ENCODE assay signal across 5 worm cellular contexts in the genomic region with DNA sequence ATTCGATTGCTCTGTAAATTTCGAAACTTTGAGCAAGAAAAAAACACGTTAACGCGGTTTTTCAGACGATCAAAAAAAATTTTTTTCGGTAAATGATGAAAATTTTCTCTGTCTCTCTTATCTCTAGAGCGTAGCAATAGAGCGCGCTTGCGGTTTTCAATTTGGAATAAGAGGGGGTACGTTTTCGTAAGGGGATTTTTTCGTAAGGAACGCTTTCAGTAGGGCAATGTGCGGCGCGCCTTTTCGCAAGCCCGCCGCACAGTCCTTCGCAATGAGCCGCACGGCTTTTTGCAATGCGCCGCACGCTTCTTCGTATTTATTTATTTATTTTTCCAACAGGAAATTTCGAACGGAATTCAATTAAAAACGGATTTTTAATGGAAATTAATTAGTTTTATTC.
TF ChIP-seq lines count a peak whose summit lies in the region.
"Not testable (repeated sequence)": the region's sequence is repeated elsewhere in the genome, so short reads cannot be mapped to it uniquely, and the experiment has no call there.

TSS of gene F44E7.4 (minus strand) at position 13 of the 400 bp plus-strand sequence.

TF ChIP-seq in whole organism, L1 larva, 84 proteins besides CTCF, POLR2A, EP300 and RAD21 (continues in another document):
- TF ChIP-seq lin-13 (GFP tag; optimal IDR thresholded peaks at IDR 0.05; lab: Kevin White, UChicago), result peak; percentile 50
- peak; percentile 31 for TF ChIP-seq lin-15B (tag; optimal IDR thresholded peaks at IDR 0.05; lab: Kevin White, UChicago)
- peak; percentile 37 to 73 for TF ChIP-seq lsy-2 (tag; optimal IDR thresholded peaks at IDR 0.05; lab: Kevin White, UChicago)
- TF ChIP-seq rnt-1 (tag; optimal IDR thresholded peaks at IDR 0.05; lab: Kevin White, UChicago), result peak; percentile 61
- TF ChIP-seq tbx-2 (tag; optimal IDR thresholded peaks at IDR 0.05; lab: Kevin White, UChicago), result peak; percentile 37
- TF ChIP-seq dpl-1 (GFP tag; optimal IDR thresholded peaks at IDR 0.05; lab: Kevin White, UChicago), result peak in 2 of 3 experiments; percentile 31 to 44
- peak; percentile 71 for TF ChIP-seq lin-14 (GFP tag; optimal IDR thresholded peaks at IDR 0.05; lab: Kevin White, UChicago)
- TF ChIP-seq nhr-47 (tag; optimal IDR thresholded peaks at IDR 0.05; lab: Kevin White, UChicago), result peak; percentile 63
- TF ChIP-seq fkh-8 (tag; optimal IDR thresholded peaks at IDR 0.05; lab: Kevin White, UChicago), result peak; percentile 27
- peak; percentile 87 for TF ChIP-seq ceh-88 (GFP tag; IDR thresholded peaks at IDR 0.05; lab: Robert Waterston, UW)
- TF ChIP-seq grh-1 (GFP tag; IDR thresholded peaks at IDR 0.05; lab: Robert Waterston, UW), result peak; percentile 85
- TF ChIP-seq jun-1 (tag; optimal IDR thresholded peaks at IDR 0.05; lab: Kevin White, UChicago), result peak; percentile 6
- TF ChIP-seq blmp-1 (tag; optimal IDR thresholded peaks at IDR 0.05; lab: Kevin White, UChicago), result peak; percentile 32
- peak in 2 of 3 experiments; percentile 28 to 71 for TF ChIP-seq ceh-82 (tag; optimal IDR thresholded peaks at IDR 0.05; lab: Kevin White, UChicago)
- TF ChIP-seq nhr-19 (GFP tag; conservative IDR thresholded peaks at IDR 0.05; lab: Robert Waterston, UW), result peak; percentile 96
- TF ChIP-seq nhr-85 (tag; lab: Kevin White, UChicago), result peak; percentile 65
- TF ChIP-seq nhr-71 (tag; optimal IDR thresholded peaks at IDR 0.05; lab: Kevin White, UChicago), result peak; percentile 69

TF ChIP-seq in whole organism, L3 larva, 47 proteins besides CTCF, POLR2A, EP300 and RAD21:
- TF ChIP-seq snpc-4 (tag; optimal IDR thresholded peaks at IDR 0.05; lab: Kevin White, UChicago) (peak; percentile 20), lin-39 (tag; optimal IDR thresholded peaks at IDR 0.05; lab: Kevin White, UChicago) (peak; percentile 47), lin-15B (tag; optimal IDR thresholded peaks at IDR 0.05; lab: Kevin White, UChicago) (peak; percentile 76), nfya-1 (tag; optimal IDR thresholded peaks at IDR 0.05; lab: Kevin White, UChicago; ENCODE audit: insufficient read depth) (peak; percentile 58), ceh-28 (tag; optimal IDR thresholded peaks at IDR 0.05; lab: Kevin White, UChicago) (peak; percentile 26), pha-4 (tag; optimal IDR thresholded peaks at IDR 0.05; lab: Kevin White, UChicago) (peak; percentile 58), nhr-23 (tag; optimal IDR thresholded peaks at IDR 0.05; lab: Kevin White, UChicago) (peak; percentile 41), nhr-25 (tag; optimal IDR thresholded peaks at IDR 0.05; lab: Kevin White, UChicago) (peak; percentile 16), elt-2 (tag; optimal IDR thresholded peaks at IDR 0.05; lab: Kevin White, UChicago) (peak; percentile 21)
TF ChIP-seq in whole organism, L3 larva: peak in this region for 9; not testable (repeated sequence) for 38.

TF ChIP-seq in whole organism, early embryonic, 17 proteins besides CTCF, POLR2A, EP300 and RAD21:
- TF ChIP-seq tbx-37 (GFP tag; conservative IDR thresholded peaks at IDR 0.05; lab: Robert Waterston, UW) (peak; percentile 73), flt-1 (GFP tag; IDR thresholded peaks at IDR 0.05; lab: Robert Waterston, UW) (peak; percentile 77), pes-1 (GFP tag; IDR thresholded peaks at IDR 0.05; lab: Robert Waterston, UW) (peak; percentile 87), tbx-11 (GFP tag; IDR thresholded peaks at IDR 0.05; lab: Robert Waterston, UW) (peak; percentile 82), sea-1 (GFP tag; conservative IDR thresholded peaks at IDR 0.05; lab: Robert Waterston, UW) (peak; percentile 84), scrt-1 (GFP tag; IDR thresholded peaks at IDR 0.05; lab: Robert Waterston, UW) (peak; percentile 82)

TF ChIP-seq in whole organism, midembryonic, 9 proteins besides CTCF, POLR2A, EP300 and RAD21:
- TF ChIP-seq T22C8.4 (GFP tag; IDR thresholded peaks at IDR 0.05; lab: Robert Waterston, UW) (peak; percentile 62), flt-1 (GFP tag; IDR thresholded peaks at IDR 0.05; lab: Robert Waterston, UW) (peak; percentile 92), tab-1 (GFP tag; IDR thresholded peaks at IDR 0.05; lab: Robert Waterston, UW) (peak; percentile 88), ztf-23 (GFP tag; IDR thresholded peaks at IDR 0.05; lab: Robert Waterston, UW) (peak; percentile 93), ztf-29 (GFP tag; IDR thresholded peaks at IDR 0.05; lab: Robert Waterston, UW) (peak; percentile 73), klf-2 (GFP tag; conservative IDR thresholded peaks at IDR 0.05; lab: Robert Waterston, UW) (peak; percentile 82), ref-1 (GFP tag; conservative IDR thresholded peaks at IDR 0.05; lab: Robert Waterston, UW) (peak; percentile 67)

TF ChIP-seq in whole organism, young adult, 124 proteins besides CTCF, POLR2A, EP300 and RAD21 (continues in another document):
- TF ChIP-seq Y53F4B.3 (GFP tag; IDR thresholded peaks at IDR 0.05; lab: Robert Waterston, UW) (peak; percentile 77), dox-1 (GFP tag; IDR thresholded peaks at IDR 0.05; lab: Robert Waterston, UW) (peak; percentile 98), egrh-3 (GFP tag; IDR thresholded peaks at IDR 0.05; lab: Robert Waterston, UW) (peak; percentile 85), ceh-100 (GFP tag; IDR thresholded peaks at IDR 0.05; lab: Robert Waterston, UW) (peak; percentile 96), D2030.7 (GFP tag; IDR thresholded peaks at IDR 0.05; lab: Robert Waterston, UW) (peak; percentile 99), C17E4.6 (GFP tag; IDR thresholded peaks at IDR 0.05; lab: Robert Waterston, UW) (peak; percentile 89), Y79H2A.3 (GFP tag; conservative IDR thresholded peaks at IDR 0.05; lab: Robert Waterston, UW) (peak; percentile 88), ceh-40 (GFP tag; IDR thresholded peaks at IDR 0.05; lab: Robert Waterston, UW) (0 out of 2 replicates have a peak, but pooled peaks have one; percentile 40), lsl-1 (GFP tag; optimal IDR thresholded peaks at IDR 0.05; lab: Kevin White, UChicago) (peak; percentile 64), efl-1 (GFP tag; optimal IDR thresholded peaks at IDR 0.05; lab: Kevin White, UChicago) (peak; percentile 63), xnd-1 (tag; optimal IDR thresholded peaks at IDR 0.05; lab: Kevin White, UChicago) (peak; percentile 45), let-526 (GFP tag; IDR thresholded peaks at IDR 0.05; lab: Robert Waterston, UW) (peak; percentile 92), lin-26 (GFP tag; IDR thresholded peaks at IDR 0.05; lab: Robert Waterston, UW) (peak; percentile 86), snpc-4 (tag; optimal IDR thresholded peaks at IDR 0.05; lab: Kevin White, UChicago) (peak in 3 of 4 experiments; percentile 15 to 37 (median 26)), madf-8 (GFP tag; conservative IDR thresholded peaks at IDR 0.05; lab: Robert Waterston, UW) (peak; percentile 86), nhr-80 (tag; optimal IDR thresholded peaks at IDR 0.05; lab: Kevin White, UChicago) (peak; percentile 19), tbp1 (GFP tag; optimal IDR thresholded peaks at IDR 0.05; lab: Kevin White, UChicago) (peak; percentile 49), ztf-28 (GFP tag; IDR thresholded peaks at IDR 0.05; lab: Robert Waterston, UW) (peak; percentile 97), rcor-1 (GFP tag; IDR thresholded peaks at IDR 0.05; lab: Robert Waterston, UW) (peak; percentile 94), sea-2 (GFP tag; IDR thresholded peaks at IDR 0.05; lab: Robert Waterston, UW) (0 out of 2 replicates have a peak, but pooled peaks have one; percentile 25), attf-6 (GFP tag; IDR thresholded peaks at IDR 0.05; lab: Robert Waterston, UW) (peak; percentile 77), nfyb-1 (GFP tag; IDR thresholded peaks at IDR 0.05; lab: Robert Waterston, UW) (peak; percentile 95), ceh-58 (GFP tag; IDR thresholded peaks at IDR 0.05; lab: Robert Waterston, UW) (0 out of 2 replicates have a peak, but pooled peaks have one; percentile 10), hsf-1 (GFP tag; IDR thresholded peaks at IDR 0.05; lab: Robert Waterston, UW) (peak; percentile 78), hmg-20 (GFP tag; IDR thresholded peaks at IDR 0.05; lab: Robert Waterston, UW) (peak; percentile 69; the same call in 1 of the 2 replicates), aptf-2 (GFP tag; conservative IDR thresholded peaks at IDR 0.05; lab: Robert Waterston, UW) (peak; percentile 65; the same call in 1 of the 2 replicates), cebp-2 (GFP tag; IDR thresholded peaks at IDR 0.05; lab: Robert Waterston, UW) (peak; percentile 84; the same call in 1 of the 2 replicates), F39B2.1 (GFP tag; IDR thresholded peaks at IDR 0.05; lab: Robert Waterston, UW) (peak; percentile 71; the same call in 1 of the 2 replicates), ekl-4 (GFP tag; IDR thresholded peaks at IDR 0.05; lab: Robert Waterston, UW) (peak; percentile 93), ztf-25 (GFP tag; IDR thresholded peaks at IDR 0.05; lab: Robert Waterston, UW) (peak; percentile 77), pbrm-1 (GFP tag; IDR thresholded peaks at IDR 0.05; lab: Robert Waterston, UW) (peak; percentile 94), egl-44 (GFP tag; IDR thresholded peaks at IDR 0.05; lab: Robert Waterston, UW) (peak; percentile 85), lir-1 (GFP tag; conservative IDR thresholded peaks at IDR 0.05; lab: Robert Waterston, UW) (0 out of 2 replicates have a peak, but pooled peaks have one; percentile 12), Y95B8A.8 (GFP tag; IDR thresholded peaks at IDR 0.05; lab: Robert Waterston, UW) (peak; percentile 95), ZK185.1 (tag; optimal IDR thresholded peaks at IDR 0.05; lab: Kevin White, UChicago; ENCODE audit: poor library complexity, severe bottlenecking) (peak; percentile 6), C06A6.2 (GFP tag; conservative IDR thresholded peaks at IDR 0.05; lab: Robert Waterston, UW) (peak; percentile 99), attf-3 (GFP tag; conservative IDR thresholded peaks at IDR 0.05; lab: Robert Waterston, UW) (peak; percentile 82), snpc-3.4 (tag; optimal IDR thresholded peaks at IDR 0.05; lab: Kevin White, UChicago) (peak; percentile 29), madf-6 (GFP tag; IDR thresholded peaks at IDR 0.05; lab: Robert Waterston, UW) (peak; percentile 93), hmg-1.2 (GFP tag; IDR thresholded peaks at IDR 0.05; lab: Robert Waterston, UW) (peak; percentile 96), madf-3 (GFP tag; IDR thresholded peaks at IDR 0.05; lab: Robert Waterston, UW) (peak; percentile 91), ztf-18 (tag; optimal IDR thresholded peaks at IDR 0.05; lab: Kevin White, UChicago) (peak; percentile 28), ztf-6 (GFP tag; IDR thresholded peaks at IDR 0.05; lab: Robert Waterston, UW) (peak; percentile 85), B0019.2 (GFP tag; conservative IDR thresholded peaks at IDR 0.05; lab: Robert Waterston, UW) (peak; percentile 88), dpl-1 (GFP tag; optimal IDR thresholded peaks at IDR 0.05; lab: Kevin White, UChicago) (peak; percentile 47), mcd-1 (GFP tag; IDR thresholded peaks at IDR 0.05; lab: Robert Waterston, UW) (peak; percentile 98), attf-5 (GFP tag; optimal IDR thresholded peaks at IDR 0.05; lab: Kevin White, UChicago) (peak; percentile 37)
- not testable (repeated sequence) for TF ChIP-seq snpc-4 (GFP tag; optimal IDR thresholded peaks at IDR 0.05; lab: Kevin White, UChicago)
